Worm (Caenorhabditis elegans): ENCODE results near the gene T04C10.3.

ce11 chrX:14805746-14806145, 6.4 kb upstream of the T04C10.3 start:
- TF ChIP-seq ztf-23 (GFP tag; IDR thresholded peaks at IDR 0.05), result no peak
- TF ChIP-seq T22C8.4 (GFP tag; IDR thresholded peaks at IDR 0.05), result no peak
- TF ChIP-seq tab-1 (GFP tag; IDR thresholded peaks at IDR 0.05), result no peak
- no peak for TF ChIP-seq klf-2 (GFP tag; conservative IDR thresholded peaks at IDR 0.05)
- TF ChIP-seq flt-1 (GFP tag; IDR thresholded peaks at IDR 0.05), result no peak
- TF ChIP-seq cog-1 (tag; optimal IDR thresholded peaks at IDR 0.05), result no peak
